Worm (Caenorhabditis elegans): ENCODE results near the gene col-160.

The col-160 gene

ce11 chrV:13162885-13163284, 39.1 kb downstream of the col-160 start:
- TF ChIP-seq D1046.2 (GFP tag; IDR thresholded peaks at IDR 0.05), result no peak
- TF ChIP-seq spr-3 (GFP tag; optimal IDR thresholded peaks at IDR 0.05), result no peak
- TF ChIP-seq ceh-82 (tag; optimal IDR thresholded peaks at IDR 0.05), result no peak
- TF ChIP-seq zip-11 (GFP tag; IDR thresholded peaks at IDR 0.05), result no peak
- peak; percentile 73 for TF ChIP-seq snpc-4 (tag; optimal IDR thresholded peaks at IDR 0.05)
- no peak for TF ChIP-seq spr-1 (tag; optimal IDR thresholded peaks at IDR 0.05)
- peak; percentile 6 for TF ChIP-seq mes-2 (tag; optimal IDR thresholded peaks at IDR 0.05; ENCODE audit: poor library complexity, severe bottlenecking)
- no peak for TF ChIP-seq dmd-6 (GFP tag; IDR thresholded peaks at IDR 0.05)

ce11 chrV:13161052-13161451, 40.9 kb downstream of the col-160 start:
- TF ChIP-seq Y75B8A.6 (GFP tag; IDR thresholded peaks at IDR 0.05), result no peak
- no peak for TF ChIP-seq attf-4 (tag; optimal IDR thresholded peaks at IDR 0.05)
- peak; percentile 60 for TF ChIP-seq aha-1 (tag)
- no peak for TF ChIP-seq skn-1 (tag; optimal IDR thresholded peaks at IDR 0.05)
- no peak for TF ChIP-seq daf-12 (tag; optimal IDR thresholded peaks at IDR 0.05)

ce11 chrV:13157073-13157472, 44.9 kb downstream of the col-160 start:
- TF ChIP-seq unc-62 (GFP tag; optimal IDR thresholded peaks at IDR 0.05 in 1 of 2) (peak in 1 of 2 experiments; percentile 38), unc-62 (tag; optimal IDR thresholded peaks at IDR 0.05) (no peak), nhr-11 (tag; optimal IDR thresholded peaks at IDR 0.05) (no peak)

- TF ChIP-seq attf-4 (tag; optimal IDR thresholded peaks at IDR 0.05) (no peak), ztf-11 (tag; optimal IDR thresholded peaks at IDR 0.05) (no peak), fos-1 (tag; optimal IDR thresholded peaks at IDR 0.05) (no peak), unc-62 (GFP tag; optimal IDR thresholded peaks at IDR 0.05 in 1 of 2) (no peak), unc-62 (tag; optimal IDR thresholded peaks at IDR 0.05) (no peak), lin-15B (tag; optimal IDR thresholded peaks at IDR 0.05) (no peak), ZK337.2 (GFP tag; IDR thresholded peaks at IDR 0.05) (no peak)
These were observed 47.8 kb downstream of the col-160 start for ce11 chrV:13154225-13154624.

- TF ChIP-seq Y48G9A.11 (GFP tag; IDR thresholded peaks at IDR 0.05), result no peak
- TF ChIP-seq tag-97 (GFP tag; IDR thresholded peaks at IDR 0.05), result no peak
- TF ChIP-seq egl-27 (tag; optimal IDR thresholded peaks at IDR 0.05), result no peak
- no peak for TF ChIP-seq lin-13 (GFP tag; optimal IDR thresholded peaks at IDR 0.05)
- TF ChIP-seq daf-19 (GFP tag; conservative IDR thresholded peaks at IDR 0.05), result no peak
- TF ChIP-seq hmg-1.1 (GFP tag; IDR thresholded peaks at IDR 0.05), result no peak
- no peak for TF ChIP-seq madf-5 (GFP tag; IDR thresholded peaks at IDR 0.05)
- no peak for TF ChIP-seq saeg-2 (GFP tag; IDR thresholded peaks at IDR 0.05)
- TF ChIP-seq egl-43 (GFP tag; IDR thresholded peaks at IDR 0.05), result no peak
- TF ChIP-seq rbr-2 (tag; optimal IDR thresholded peaks at IDR 0.05), result no peak
- no peak for TF ChIP-seq F10B5.3 (tag; optimal IDR thresholded peaks at IDR 0.05)
- TF ChIP-seq attf-4 (tag; optimal IDR thresholded peaks at IDR 0.05), result no peak
- no peak for TF ChIP-seq zag-1 (tag; optimal IDR thresholded peaks at IDR 0.05)
- no peak for TF ChIP-seq nhr-42 (GFP tag; IDR thresholded peaks at IDR 0.05)
- TF ChIP-seq F26F4.8 (GFP tag; conservative IDR thresholded peaks at IDR 0.05), result no peak
These were observed 49.4 kb downstream of the col-160 start, which contains the start of gene noca-1 for ce11 chrV:13152575-13152974. Gene noca-1 (plus strand): TSS chrV:13152919.
